Fruit fly (Drosophila melanogaster) whole organism: ENCODE data around the gene shams.
"Not testable (repeated sequence)": the region's sequence is repeated elsewhere in the genome, so short reads cannot be mapped to it uniquely, and the experiment has no call there.

Experiments used
- CG8478 ChIP-seq: fragments of >200 bp; optimal IDR thresholded peaks from 2 replicates; lab custom pipeline; 2018; ENCODE audit warnings: inconsistent platforms
- Dll ChIP-seq: fragments of >200 bp; optimal IDR thresholded peaks from 2 replicates; lab custom pipeline; 2017
- EcR ChIP-seq, 2 experiments: fragments of >200 bp; optimal IDR thresholded peaks; 2 replicates each; lab custom pipeline; 2017; ENCODE audit warnings: missing biosample characterization in 2 of 2, missing genetic modification characterization in 2 of 2, missing genetic modification reagents in 2 of 2
- pan ChIP-seq: fragments of >200 bp; optimal IDR thresholded peaks from 2 replicates; lab custom pipeline; 2017
- psq ChIP-seq: fragments of >200 bp; optimal IDR thresholded peaks from 2 replicates; lab custom pipeline; 2017
- usp ChIP-seq: fragments of >200 bp; optimal IDR thresholded peaks from 2 replicates; lab custom pipeline; 2017; ENCODE audit warnings: missing biosample characterization, missing genetic modification characterization, mixed read lengths

The shams gene

DNA sequence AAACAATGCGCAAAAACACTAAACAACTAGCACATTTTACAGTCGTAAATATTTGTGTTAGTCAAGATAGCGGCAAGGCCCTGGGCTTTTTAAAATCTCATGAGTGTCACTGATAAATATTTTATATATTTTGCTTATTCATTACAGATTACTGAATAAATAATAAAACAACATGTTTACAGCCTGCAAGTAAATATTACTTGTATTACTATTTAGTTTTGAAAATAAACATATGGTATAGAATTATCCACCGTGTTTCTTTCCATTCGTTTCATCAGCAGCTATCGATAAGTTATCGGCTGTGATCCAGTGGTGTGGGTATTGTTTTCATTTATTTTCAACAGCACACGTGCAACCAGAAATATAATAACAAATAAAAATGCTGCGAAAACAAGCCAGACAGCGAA lies at the start of gene shams, which contains the start of gene CG11920:
shams (minus strand) TSS at position 50 of the 407 bp plus-strand sequence.
CG11920 (plus strand) TSS at position 320 of the 407 bp plus-strand sequence.
- TF ChIP-seq usp (no peak), EcR (GFP tag; optimal IDR thresholded peaks at IDR 0.05; lab: Kevin White, UChicago) (no peak), pan (lab: Kevin White, UChicago) (no peak), CG8478 (no peak)

DNA sequence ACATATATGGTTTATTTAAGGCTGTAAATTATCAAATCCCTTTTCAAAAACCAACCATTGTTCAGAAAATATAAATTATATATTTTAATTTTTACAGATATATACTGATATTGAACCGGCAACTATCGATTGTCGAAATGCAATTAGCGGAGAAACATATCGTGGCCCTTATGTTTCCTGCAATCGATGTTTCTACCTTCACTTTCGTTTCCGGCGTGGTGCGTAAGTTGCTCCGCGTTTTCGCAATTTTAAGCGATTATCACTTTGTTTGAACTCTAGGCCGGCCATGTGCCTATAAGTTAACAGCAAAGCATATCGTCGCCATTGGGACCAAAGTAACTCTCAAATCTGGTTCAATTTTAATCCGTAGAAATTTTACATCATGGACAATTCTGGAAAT lies 48.9 kb upstream of the shams start, which contains the start of gene vig2:
vig2 (plus strand) TSS at position 112 of the 400 bp plus-strand sequence.
- TF ChIP-seq EcR (GFP tag; optimal IDR thresholded peaks at IDR 0.05; lab: Kevin White, UChicago); usp; CG8478: not testable (repeated sequence)

DNA sequence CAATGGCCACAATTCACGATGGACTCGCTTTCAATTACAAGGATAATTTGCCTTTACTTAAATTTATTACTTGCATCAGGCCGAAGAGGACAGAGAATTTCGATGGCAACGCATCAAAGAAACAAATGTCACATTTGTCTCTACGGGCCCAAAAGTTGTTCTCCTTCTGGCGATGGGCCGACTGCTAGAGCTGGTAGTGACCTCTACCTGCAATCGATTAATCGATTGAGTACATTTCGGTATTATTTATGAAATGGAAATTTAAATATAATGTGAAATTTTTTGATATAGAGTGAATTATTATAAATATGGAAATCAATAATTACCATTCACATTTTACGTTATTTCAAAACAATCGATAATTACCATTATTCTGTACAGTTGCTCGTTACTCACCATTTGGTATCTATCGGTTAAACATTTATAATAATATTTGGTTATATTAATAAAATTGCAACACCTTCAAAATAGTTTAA lies 48.4 kb upstream of the shams start, which contains the start of the genes CG31510 and TTLL5:
CG31510 (minus strand) TSS at position 185 of the 476 bp plus-strand sequence.
TTLL5 (minus strand) TSS at position 185 of the 476 bp plus-strand sequence.
- TF ChIP-seq Dll (lab: Kevin White, UChicago) (no peak), CG8478 (no peak), EcR (GFP tag; optimal IDR thresholded peaks at IDR 0.05; lab: Kevin White, UChicago) (no peak), pan (lab: Kevin White, UChicago) (no peak), usp (no peak), psq (lab: Kevin White, UChicago) (no peak)

DNA sequence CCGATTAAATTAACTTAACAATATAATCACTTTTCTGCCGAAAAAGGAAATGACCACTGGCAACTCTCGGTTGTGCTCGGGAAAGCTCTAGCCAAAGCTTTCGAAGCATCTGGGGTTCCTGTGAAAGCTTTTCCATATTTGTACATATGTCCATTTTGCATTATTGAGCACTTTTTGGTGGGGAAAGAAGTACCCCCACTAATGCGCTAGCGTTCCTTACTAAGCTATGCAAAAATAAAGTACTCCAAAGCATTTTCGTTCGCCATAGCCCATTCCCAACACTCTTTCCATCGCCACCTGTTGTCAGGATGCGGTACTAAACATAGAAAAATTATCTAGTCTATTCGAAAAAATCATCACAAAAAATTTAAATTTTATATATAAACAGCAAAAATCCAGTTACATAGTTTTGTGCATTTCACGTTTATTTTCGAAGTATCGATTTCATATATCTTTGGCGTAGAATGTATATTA lies 38.1 kb upstream of the shams start, which contains the start of gene Nepl16:
Nepl16 (minus strand) TSS at position 51 of the 474 bp plus-strand sequence.
- TF ChIP-seq usp (no peak), CG8478 (no peak), Dll (lab: Kevin White, UChicago) (no peak), psq (lab: Kevin White, UChicago) (no peak), pan (lab: Kevin White, UChicago) (no peak), EcR (GFP tag; optimal IDR thresholded peaks at IDR 0.05; lab: Kevin White, UChicago) (no peak)

DNA sequence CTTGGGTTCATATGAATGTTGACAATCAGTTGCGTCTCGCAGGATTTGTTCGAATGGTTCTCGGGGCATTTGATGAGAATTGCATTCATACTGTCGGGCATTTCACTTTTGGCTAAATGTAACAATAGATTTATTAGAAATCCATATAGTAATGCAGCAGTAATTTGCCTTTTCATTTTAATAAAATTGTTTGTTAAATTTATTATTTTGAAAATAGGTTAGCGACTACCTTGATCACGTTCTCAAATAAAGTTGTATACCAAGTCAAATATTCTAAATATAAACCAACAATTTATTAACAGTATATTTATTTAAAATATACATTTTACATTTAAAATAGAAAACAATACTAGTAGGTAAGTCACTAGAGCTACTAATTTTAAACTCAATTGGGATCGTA lies 34.5 kb upstream of the shams start, which contains the start of gene CG34027:
CG34027 (minus strand) TSS at position 101 of the 400 bp plus-strand sequence.
- TF ChIP-seq Dll (lab: Kevin White, UChicago) (no peak), EcR (GFP tag; optimal IDR thresholded peaks at IDR 0.05; lab: Kevin White, UChicago) (no peak), pan (lab: Kevin White, UChicago) (no peak), usp (no peak), CG8478 (no peak), psq (lab: Kevin White, UChicago) (no peak)

DNA sequence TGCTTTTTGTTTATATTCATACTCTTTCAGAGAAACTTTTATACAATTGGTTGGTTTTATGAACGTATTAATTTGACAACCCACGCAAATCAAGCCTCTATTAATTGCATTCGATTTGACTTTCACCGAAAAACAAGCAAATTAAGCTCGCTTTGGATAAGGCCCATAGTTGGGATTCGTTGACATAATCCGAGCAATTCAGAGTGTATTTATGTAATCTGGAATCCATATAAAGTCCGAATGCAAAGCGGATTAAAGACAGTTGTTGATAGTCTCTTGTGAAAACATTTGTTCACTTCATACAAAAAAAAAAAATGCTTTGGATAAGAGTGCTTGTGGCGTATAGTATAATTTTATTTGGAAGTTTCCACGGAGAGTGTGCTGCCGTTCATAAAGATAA lies 27.8 kb upstream of the shams start, which contains the start of gene CG45095:
CG45095 (plus strand) TSS at position 301 of the 400 bp plus-strand sequence.
- TF ChIP-seq psq (lab: Kevin White, UChicago) (no peak), Dll (lab: Kevin White, UChicago) (no peak), EcR (GFP tag; optimal IDR thresholded peaks at IDR 0.05; lab: Kevin White, UChicago) (no peak), usp (no peak), CG8478 (no peak), pan (lab: Kevin White, UChicago) (no peak)

DNA sequence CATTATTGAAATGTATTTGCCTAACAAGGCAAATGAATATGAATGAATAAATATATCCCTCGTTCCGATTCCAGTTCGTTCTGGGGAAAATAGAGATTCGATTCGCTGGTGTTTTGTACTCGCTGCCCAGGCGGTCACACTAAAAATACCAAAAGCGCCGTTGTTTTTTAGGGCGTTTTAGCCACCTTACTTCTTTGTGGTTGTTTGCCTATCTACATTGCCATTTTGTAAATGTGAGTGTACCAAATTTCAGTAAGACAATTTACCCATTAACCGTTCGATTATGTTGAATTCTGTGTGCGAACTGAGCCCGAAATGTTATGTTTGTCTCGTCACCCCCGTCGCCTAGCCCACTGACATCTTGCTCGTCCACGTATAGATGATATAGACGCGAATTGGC lies 23.1 kb upstream of the shams start, which contains the start of the genes CG33095 and CG33096:
CG33095 (plus strand) TSS at position 187 of the 400 bp plus-strand sequence.
CG33096 (plus strand) TSS at position 187 of the 400 bp plus-strand sequence.
- TF ChIP-seq EcR (GFP tag; optimal IDR thresholded peaks at IDR 0.05; lab: Kevin White, UChicago) = peak in 1 of 2 experiments; percentile 2
- no peak for TF ChIP-seq CG8478

DNA sequence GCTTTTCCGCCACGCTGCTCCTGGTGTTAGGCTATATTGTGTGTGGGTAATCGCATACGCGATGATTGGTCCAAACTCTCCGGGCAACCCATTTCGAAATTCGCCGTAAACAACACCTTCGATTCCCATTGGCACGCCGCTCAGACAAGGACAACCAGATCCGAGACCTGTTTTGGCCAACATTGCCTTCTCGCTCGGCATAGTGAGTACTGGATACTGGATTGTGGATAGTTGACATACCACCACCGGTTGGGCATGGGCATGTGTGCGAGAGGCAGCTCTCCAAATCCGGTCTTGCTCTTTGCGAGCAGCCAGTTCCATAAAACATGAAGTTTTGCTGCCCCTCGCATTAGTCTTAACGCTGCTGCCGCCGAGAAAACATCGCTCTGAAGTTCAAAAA lies 20.2 kb upstream of the shams start, which contains the start of gene fd96Cb:
fd96Cb (plus strand) TSS at position 374 of the 400 bp plus-strand sequence.
- TF ChIP-seq usp (no peak), CG8478 (peak; percentile 38)

DNA sequence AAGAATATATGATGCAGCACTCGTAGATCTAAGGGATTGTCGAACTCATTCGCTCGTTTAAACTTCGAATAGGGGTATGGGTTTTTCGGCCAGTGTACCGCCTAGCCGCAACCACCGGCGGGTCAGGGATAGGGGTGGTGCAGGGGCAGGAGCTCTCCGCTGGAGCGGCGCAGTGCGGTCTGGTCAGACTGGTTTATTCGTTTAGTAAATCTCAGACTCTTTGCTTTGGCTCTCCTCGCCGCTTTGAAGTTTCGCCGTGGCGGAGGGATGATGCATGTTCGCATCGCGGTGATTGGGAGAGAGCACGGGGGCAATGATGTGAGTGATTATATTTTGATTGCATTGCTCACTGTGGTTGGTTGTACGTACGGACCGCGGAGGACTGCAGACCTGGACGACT lies 7.9 kb upstream of the shams start, which contains the start of gene fd96Ca:
fd96Ca (plus strand) TSS at position 337 of the 400 bp plus-strand sequence.
- TF ChIP-seq CG8478 (no peak), psq (lab: Kevin White, UChicago) (no peak), usp (no peak), Dll (lab: Kevin White, UChicago) (peak; percentile 82)

DNA sequence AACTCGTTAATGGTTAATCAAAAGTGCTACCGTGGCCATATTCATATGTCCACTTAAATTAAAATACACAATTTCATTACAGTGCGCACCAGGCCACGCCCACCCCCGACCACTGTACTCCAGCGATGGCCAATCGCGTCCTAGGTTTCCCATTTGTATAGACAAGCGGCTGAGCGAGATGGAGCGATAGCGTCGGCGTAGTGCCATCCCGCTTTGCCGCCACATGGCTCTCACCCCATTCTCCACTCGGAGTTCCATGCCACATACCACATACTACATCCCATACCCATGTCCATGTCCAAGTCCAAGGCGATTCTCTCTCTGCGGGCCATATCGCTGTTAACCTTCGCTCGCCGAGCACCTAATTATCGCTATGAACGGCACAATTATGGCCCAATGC lies 6.0 kb upstream of the shams start:
- TF ChIP-seq CG8478 (peak; percentile 54), EcR (GFP tag; optimal IDR thresholded peaks at IDR 0.05; lab: Kevin White, UChicago) (no peak), usp (no peak)

DNA sequence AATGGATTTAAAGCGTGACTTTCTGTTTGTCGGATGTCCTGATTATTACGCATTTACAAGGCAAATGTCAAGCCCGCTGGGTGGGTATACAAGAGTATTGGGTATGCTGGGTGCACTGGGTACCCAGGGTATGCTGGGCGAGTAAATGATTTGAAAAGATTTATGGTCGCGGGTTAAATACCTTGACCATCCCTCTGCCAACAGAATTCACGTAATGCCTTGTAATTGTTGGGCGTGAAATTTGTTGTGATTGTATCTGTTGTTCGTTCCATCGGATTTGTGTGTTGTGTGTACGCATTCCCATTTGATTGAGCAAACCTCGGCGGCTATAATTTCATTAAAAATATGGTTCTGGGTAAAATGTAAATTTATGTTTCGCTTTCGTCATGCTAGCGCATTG lies 4.3 kb upstream of the shams start:
- TF ChIP-seq psq (lab: Kevin White, UChicago) (no peak), CG8478 (no peak), Dll (lab: Kevin White, UChicago) (no peak), usp (no peak), pan (lab: Kevin White, UChicago) (no peak), EcR (GFP tag; optimal IDR thresholded peaks at IDR 0.05; lab: Kevin White, UChicago) (no peak)

DNA sequence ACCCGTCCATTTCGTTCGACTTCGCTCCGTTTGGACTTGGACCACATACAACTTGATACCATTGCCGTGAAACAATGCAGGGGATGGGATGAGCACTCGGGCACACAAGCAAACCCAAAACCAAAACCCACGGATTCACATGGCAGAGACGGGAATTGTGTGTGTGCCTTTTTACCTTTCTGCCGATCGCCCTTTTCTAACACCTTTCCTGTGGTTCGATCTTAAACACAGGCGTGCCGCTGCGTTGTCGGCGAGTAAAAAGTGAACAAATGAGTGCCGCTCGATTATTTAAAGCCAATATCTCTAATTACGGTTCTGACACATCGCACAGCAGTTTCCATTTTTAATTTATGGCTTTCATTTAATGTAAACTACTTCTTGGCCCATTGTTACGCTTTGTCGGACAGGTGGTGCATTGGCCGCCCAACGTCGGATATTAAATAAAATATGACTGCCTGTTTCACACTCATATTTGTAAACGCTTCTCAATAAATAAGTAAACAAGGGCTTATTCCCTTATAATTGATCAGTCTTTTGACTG lies 2.9 kb upstream of the shams start:
- TF ChIP-seq pan (lab: Kevin White, UChicago) = no peak
- no peak for TF ChIP-seq usp
- no peak for TF ChIP-seq EcR (GFP tag; optimal IDR thresholded peaks at IDR 0.05; lab: Kevin White, UChicago)
- no peak for TF ChIP-seq Dll (lab: Kevin White, UChicago)
- TF ChIP-seq CG8478 = no peak
- no peak for TF ChIP-seq psq (lab: Kevin White, UChicago)

DNA sequence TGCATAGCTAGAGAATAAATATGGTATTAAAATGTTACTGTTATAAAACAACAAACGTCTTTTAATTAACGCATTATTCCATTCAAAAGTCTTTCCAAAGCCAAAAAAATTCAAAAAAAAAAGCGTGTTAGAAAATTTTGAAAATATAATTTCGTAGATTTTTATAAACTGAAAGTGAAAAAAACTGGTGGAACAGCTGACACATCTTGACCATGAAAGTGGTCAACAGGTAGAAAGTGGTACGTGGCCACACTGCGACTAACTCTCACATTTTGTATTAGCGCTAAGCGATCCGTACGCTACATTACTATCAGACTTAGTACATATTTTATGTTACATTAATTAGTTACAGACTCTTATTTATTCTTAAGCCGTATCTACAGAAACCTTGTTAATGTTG lies 3.5 kb downstream of the shams start, which contains the start of gene CG11836:
CG11836 (plus strand) TSS at position 256 of the 400 bp plus-strand sequence.
- TF ChIP-seq Dll (lab: Kevin White, UChicago) (no peak), usp (no peak), EcR (GFP tag; optimal IDR thresholded peaks at IDR 0.05; lab: Kevin White, UChicago) (no peak), pan (lab: Kevin White, UChicago) (no peak), CG8478 (no peak), psq (lab: Kevin White, UChicago) (no peak)
